Worm (Caenorhabditis elegans) whole organism, young adult: Measurements from ENCODE around the gene acdh-12.

ENCODE experiments used
- C06A6.2 ChIP-seq: fragments of 200-800 bp; sonication (Bioruptor generic); conservative IDR thresholded peaks from 2 replicates; pipeline ENCODE4 v1.3.6; 2022; ENCODE audit warnings: missing genetic modification characterization, missing compliant biosample characterization
- D2030.7 ChIP-seq: fragments of 200-800 bp; sonication (Bioruptor generic); IDR thresholded peaks from 2 replicates; pipeline ENCODE4 v1.3.6; 2022; ENCODE audit warnings: missing genetic modification reagents, missing genetic modification characterization, missing compliant biosample characterization
- F57C9.4 ChIP-seq: sonication (generic microtip); optimal IDR thresholded peaks from 2 replicates; lab custom pipeline; 2017; ENCODE audit warnings: mild to moderate bottlenecking, missing genetic modification characterization, missing compliant biosample characterization
- K11D2.4 ChIP-seq: fragments of 200-800 bp; sonication (Bioruptor generic); IDR thresholded peaks from 2 replicates; pipeline ENCODE4 v1.3.6; 2022; ENCODE audit warnings: missing genetic modification reagents, missing genetic modification characterization, missing compliant biosample characterization
- K12H6.12 ChIP-seq: fragments of 200-800 bp; sonication (Bioruptor generic); optimal IDR thresholded peaks from 2 replicates; lab custom pipeline; 2018; ENCODE audit warnings: mild to moderate bottlenecking, missing genetic modification characterization, missing compliant biosample characterization
- Y53F4B.3 ChIP-seq: fragments of 200-800 bp; sonication (Bioruptor generic); IDR thresholded peaks from 2 replicates; pipeline ENCODE4 v1.3.6; 2022; ENCODE audit warnings: missing genetic modification reagents, missing genetic modification characterization, missing compliant biosample characterization
- ZK185.1 ChIP-seq: sonication (generic microtip); optimal IDR thresholded peaks from 2 replicates; lab custom pipeline; 2016; ENCODE audit warnings: mild to moderate bottlenecking, missing genetic modification characterization, missing compliant biosample characterization; ENCODE audit not compliant: poor library complexity, severe bottlenecking
- akir-1 ChIP-seq: fragments of 200-800 bp; sonication (Bioruptor generic); optimal IDR thresholded peaks from 2 replicates; lab custom pipeline; 2018; ENCODE audit warnings: mild to moderate bottlenecking, missing genetic modification characterization, moderate library complexity, missing compliant biosample characterization
- ama-1 ChIP-seq, 3 experiments: fragments of 150-350 bp in 1 of 3; sonication (generic microtip) in 2 of 3; optimal IDR thresholded peaks; 2 replicates each; lab custom pipeline; 2014 to 2018; ENCODE audit warnings: missing biosample characterization in 2 of 3, missing genetic modification characterization in 2 of 3, missing genetic modification reagents in 2 of 3
- aptf-2 ChIP-seq: fragments of 200-800 bp; sonication (Bioruptor generic); conservative IDR thresholded peaks from 2 replicates; pipeline ENCODE4 v1.3.6; 2022; ENCODE audit warnings: missing genetic modification reagents, missing genetic modification characterization, missing compliant biosample characterization
- bed-2 ChIP-seq: fragments of 200-800 bp; sonication (Bioruptor generic); IDR thresholded peaks from 2 replicates; pipeline ENCODE4 v1.3.6; 2022; ENCODE audit warnings: missing genetic modification reagents, missing genetic modification characterization, missing compliant biosample characterization
- ccch-3 ChIP-seq: fragments of 200-800 bp; sonication (Bioruptor generic); optimal IDR thresholded peaks from 2 replicates; lab custom pipeline; 2018; ENCODE audit warnings: mild to moderate bottlenecking, missing genetic modification characterization, missing compliant biosample characterization
- ceh-58 ChIP-seq: fragments of 200-800 bp; sonication (Bioruptor generic); IDR thresholded peaks from 2 replicates; pipeline ENCODE4 v1.3.6; 2022; ENCODE audit warnings: missing genetic modification characterization, missing compliant biosample characterization
- ceh-79 ChIP-seq: sonication (generic microtip); optimal IDR thresholded peaks from 2 replicates; lab custom pipeline; 2017; ENCODE audit warnings: mild to moderate bottlenecking, missing genetic modification characterization, missing compliant biosample characterization
- die-1 ChIP-seq: sonication (generic microtip); optimal IDR thresholded peaks from 2 replicates; lab custom pipeline; 2016; ENCODE audit warnings: missing genotype, mild to moderate bottlenecking, missing genetic modification characterization, missing compliant biosample characterization
- dox-1 ChIP-seq: fragments of 200-800 bp; sonication (Bioruptor generic); IDR thresholded peaks from 2 replicates; pipeline ENCODE4 v1.3.6; 2022; ENCODE audit warnings: missing genetic modification reagents, missing genetic modification characterization, missing compliant biosample characterization
- dpl-1 ChIP-seq: fragments of 150-350 bp; optimal IDR thresholded peaks from 2 replicates; lab custom pipeline; 2014; ENCODE audit warnings: missing biosample characterization, missing genetic modification reagents, missing genetic modification characterization
- efl-1 ChIP-seq: fragments of 150-350 bp; optimal IDR thresholded peaks from 2 replicates; lab custom pipeline; 2014; ENCODE audit warnings: missing biosample characterization, missing genetic modification reagents, missing genetic modification characterization
- egl-18 ChIP-seq: fragments of 200-800 bp; sonication (Bioruptor generic); IDR thresholded peaks from 2 replicates; pipeline ENCODE4 v1.3.6; 2022; ENCODE audit warnings: missing genetic modification reagents, missing genetic modification characterization, missing compliant biosample characterization
- egl-44 ChIP-seq: fragments of 200-800 bp; sonication (Bioruptor generic); IDR thresholded peaks from 2 replicates; pipeline ENCODE4 v1.3.6; 2022; ENCODE audit warnings: missing genetic modification reagents, missing genetic modification characterization, missing compliant biosample characterization
- egrh-3 ChIP-seq: fragments of 200-800 bp; sonication (Bioruptor generic); IDR thresholded peaks from 2 replicates; pipeline ENCODE4 v1.3.6; 2022; ENCODE audit warnings: missing genetic modification reagents, missing genetic modification characterization, missing compliant biosample characterization
- fkh-3 ChIP-seq: sonication (generic microtip); optimal IDR thresholded peaks from 2 replicates; lab custom pipeline; 2016; ENCODE audit warnings: mild to moderate bottlenecking, missing genetic modification characterization, missing compliant biosample characterization
- him-1 ChIP-seq: sonication (generic microtip); optimal IDR thresholded peaks from 2 replicates; lab custom pipeline; 2016; ENCODE audit warnings: missing genotype, missing genetic modification reagents, missing genetic modification characterization, missing compliant biosample characterization
- hlh-12 ChIP-seq: sonication (generic microtip); optimal IDR thresholded peaks from 2 replicates; lab custom pipeline; 2016; ENCODE audit warnings: missing genetic modification characterization, missing compliant biosample characterization
- hrde-1 ChIP-seq: sonication (generic microtip); optimal IDR thresholded peaks from 2 replicates; lab custom pipeline; 2016; ENCODE audit warnings: missing genetic modification characterization, mild to moderate bottlenecking, missing compliant biosample characterization, moderate library complexity, missing genotype, missing genetic modification reagents, borderline replicate concordance
- hsf-1 ChIP-seq: fragments of 200-800 bp; sonication (Bioruptor generic); IDR thresholded peaks from 2 replicates; pipeline ENCODE4 v1.3.6; 2022; ENCODE audit warnings: missing genetic modification reagents, missing genetic modification characterization, missing compliant biosample characterization
- lin-26 ChIP-seq: fragments of 200-800 bp; sonication (Bioruptor generic); IDR thresholded peaks from 2 replicates; pipeline ENCODE4 v1.3.6; 2022; ENCODE audit warnings: missing genetic modification reagents, missing genetic modification characterization, missing compliant biosample characterization
- lin-35 ChIP-seq, 3 experiments: fragments of 150-350 bp in 2 of 3; sonication (generic microtip) in 1 of 3; optimal IDR thresholded peaks; 2 replicates each; lab custom pipeline; 2014 to 2018; ENCODE audit warnings: missing biosample characterization in 3 of 3, missing genetic modification characterization in 3 of 3, missing genetic modification reagents in 3 of 3
- lsl-1 ChIP-seq: fragments of 200-800 bp; sonication (Bioruptor generic); optimal IDR thresholded peaks from 2 replicates; lab custom pipeline; 2018; ENCODE audit warnings: mild to moderate bottlenecking, missing genetic modification characterization, moderate library complexity, missing compliant biosample characterization
- madf-10 ChIP-seq: sonication (generic microtip); optimal IDR thresholded peaks from 2 replicates; lab custom pipeline; 2016; ENCODE audit warnings: mild to moderate bottlenecking, missing genetic modification characterization, missing compliant biosample characterization
- madf-6 ChIP-seq: fragments of 200-800 bp; sonication (Bioruptor generic); IDR thresholded peaks from 2 replicates; pipeline ENCODE4 v1.3.6; 2022; ENCODE audit warnings: missing genetic modification reagents, missing genetic modification characterization, missing compliant biosample characterization
- madf-8 ChIP-seq: fragments of 200-800 bp; sonication (Bioruptor generic); conservative IDR thresholded peaks from 2 replicates; pipeline ENCODE4 v1.3.6; 2022; ENCODE audit warnings: missing genetic modification reagents, missing genetic modification characterization, missing compliant biosample characterization
- mel-28 ChIP-seq: sonication (generic microtip); optimal IDR thresholded peaks from 2 replicates; lab custom pipeline; 2016; ENCODE audit warnings: borderline replicate concordance, mild to moderate bottlenecking, missing genetic modification characterization, missing compliant biosample characterization
- mes-4 ChIP-seq: sonication (generic microtip); optimal IDR thresholded peaks from 2 replicates; lab custom pipeline; 2016; ENCODE audit warnings: missing genotype, missing genetic modification characterization, missing compliant biosample characterization
- nfya-2 ChIP-seq: fragments of 200-800 bp; sonication (Bioruptor generic); IDR thresholded peaks from 2 replicates; pipeline ENCODE4 v1.3.6; 2022; ENCODE audit warnings: missing genetic modification reagents, missing genetic modification characterization, missing compliant biosample characterization
- nhr-120 ChIP-seq: fragments of 200-800 bp; sonication (Bioruptor generic); IDR thresholded peaks from 2 replicates; pipeline ENCODE4 v1.3.6; 2022; ENCODE audit warnings: missing genetic modification characterization, missing compliant biosample characterization
- nhr-90 ChIP-seq: sonication (generic microtip); optimal IDR thresholded peaks from 2 replicates; lab custom pipeline; 2016; ENCODE audit warnings: missing genotype, mild to moderate bottlenecking, missing genetic modification characterization, missing compliant biosample characterization
- rcor-1 ChIP-seq: fragments of 200-800 bp; sonication (Bioruptor generic); IDR thresholded peaks from 2 replicates; pipeline ENCODE4 v1.3.6; 2022; ENCODE audit warnings: missing genetic modification reagents, missing genetic modification characterization, missing compliant biosample characterization
- xnd-1 ChIP-seq: sonication (generic microtip); optimal IDR thresholded peaks from 2 replicates; lab custom pipeline; 2016; ENCODE audit warnings: missing genotype, missing genetic modification reagents, missing genetic modification characterization, missing compliant biosample characterization
- zim-3 ChIP-seq: sonication (generic microtip); optimal IDR thresholded peaks from 2 replicates; lab custom pipeline; 2017; ENCODE audit warnings: mild to moderate bottlenecking, missing genetic modification characterization, moderate library complexity, missing compliant biosample characterization
- ztf-18 ChIP-seq: sonication (generic microtip); optimal IDR thresholded peaks from 2 replicates; lab custom pipeline; 2016; ENCODE audit warnings: missing genotype, mild to moderate bottlenecking, missing genetic modification characterization, missing compliant biosample characterization
- ztf-25 ChIP-seq: fragments of 200-800 bp; sonication (Bioruptor generic); IDR thresholded peaks from 2 replicates; pipeline ENCODE4 v1.3.6; 2022; ENCODE audit warnings: missing genetic modification reagents, missing genetic modification characterization, missing compliant biosample characterization
- ztf-26 ChIP-seq: sonication (generic microtip); optimal IDR thresholded peaks from 2 replicates; lab custom pipeline; 2017; ENCODE audit warnings: missing genetic modification characterization, missing compliant biosample characterization

The acdh-12 gene

ce11 chrII:7231951-7232350 lies 36.5 kb upstream of the acdh-12 start (continued):
- TF ChIP-seq fkh-3 (no peak), D2030.7 (GFP tag; lab: Robert Waterston, UW) (0 out of 2 replicates have a peak, but pooled peaks have one; percentile 21), him-1 (tag; lab: Kevin White, UChicago) (peak; percentile 35), nfya-2 (GFP tag; lab: Robert Waterston, UW) (no peak)
- TF ChIP-seq, all 124 proteins: peak for 8

- TF ChIP-seq akir-1 (GFP tag; lab: Kevin White, UChicago) (no peak), C06A6.2 (GFP tag; lab: Robert Waterston, UW) (no peak), K12H6.12 (tag; lab: Kevin White, UChicago) (no peak), mel-28 (tag; lab: Kevin White, UChicago) (no peak), dox-1 (GFP tag; lab: Robert Waterston, UW) (no peak), madf-10 (tag; lab: Kevin White, UChicago) (no peak), K11D2.4 (GFP tag; lab: Robert Waterston, UW) (no peak), dpl-1 (no peak), ceh-79 (tag; lab: Kevin White, UChicago) (no peak), egrh-3 (no peak), hsf-1 (no peak), egl-44 (GFP tag; lab: Robert Waterston, UW) (no peak), ztf-25 (GFP tag; lab: Robert Waterston, UW) (no peak), lin-26 (GFP tag; lab: Robert Waterston, UW) (no peak), nhr-120 (GFP tag; lab: Robert Waterston, UW) (no peak), lsl-1 (no peak), bed-2 (GFP tag; lab: Robert Waterston, UW) (no peak), madf-6 (GFP tag; lab: Robert Waterston, UW) (no peak)
Measured at ce11 chrII:7230684-7231083, 35.2 kb upstream of the acdh-12 start.

- TF ChIP-seq hsf-1 (0 out of 2 replicates have a peak, but pooled peaks have one; percentile 37), ama-1 (optimal IDR thresholded peaks at IDR 0.05; lab: Kevin White, UChicago) (peak; percentile 62), ama-1 (GFP tag; optimal IDR thresholded peaks at IDR 0.05; lab: Kevin White, UChicago) (no peak), him-1 (tag; lab: Kevin White, UChicago) (no peak), akir-1 (GFP tag; lab: Kevin White, UChicago) (no peak), lin-35 (GFP tag; optimal IDR thresholded peaks at IDR 0.05; lab: Kevin White, UChicago) (no peak)
Measured at ce11 chrII:7228646-7229200, 33.3 kb upstream of the acdh-12 start, which contains the start of gene F32A5.4. TSS of gene F32A5.4 (plus strand) at chrII:7229150.

ce11 chrII:7225864-7226522 lies 30.6 kb upstream of the acdh-12 start, which contains the start of gene clh-3:
TSS of gene clh-3 (minus strand) at chrII:7225914.
- no peak for TF ChIP-seq xnd-1 (tag; lab: Kevin White, UChicago)
- TF ChIP-seq zim-3 (tag; lab: Kevin White, UChicago) = no peak
- TF ChIP-seq rcor-1 (GFP tag; lab: Robert Waterston, UW) = no peak
- no peak for TF ChIP-seq ccch-3 (GFP tag; lab: Kevin White, UChicago)
- TF ChIP-seq die-1 (tag; lab: Kevin White, UChicago) = no peak
- TF ChIP-seq hlh-12 = no peak
- TF ChIP-seq hrde-1 = no peak
- no peak for TF ChIP-seq nhr-90 (tag; lab: Kevin White, UChicago)
- TF ChIP-seq madf-6 (GFP tag; lab: Robert Waterston, UW) = peak; percentile 60
- TF ChIP-seq ztf-26 (tag; lab: Kevin White, UChicago) = no peak
- TF ChIP-seq aptf-2 = peak; percentile 99
- TF ChIP-seq efl-1 = peak; percentile 61
- TF ChIP-seq ZK185.1 (tag; lab: Kevin White, UChicago) = no peak
- no peak for TF ChIP-seq ceh-79 (tag; lab: Kevin White, UChicago)
- TF ChIP-seq F57C9.4 (tag; lab: Kevin White, UChicago) = no peak
- TF ChIP-seq ceh-58 (GFP tag; lab: Robert Waterston, UW) = no peak
- TF ChIP-seq mes-4 (tag; lab: Kevin White, UChicago) = no peak
- no peak for TF ChIP-seq ztf-18 (tag; lab: Kevin White, UChicago)
- no peak for TF ChIP-seq egl-18
- peak; percentile 36 for TF ChIP-seq madf-8
- no peak for TF ChIP-seq Y53F4B.3
- TF ChIP-seq hsf-1 = no peak
